Worm (Caenorhabditis elegans) whole organism, young adult: Measurements from ENCODE around the gene Y46G5A.47.

Experiments
- D2030.7 ChIP-seq: fragments of 200-800 bp; sonication (Bioruptor generic); IDR thresholded peaks from 2 replicates; pipeline ENCODE4 v1.3.6; 2022; ENCODE audit warnings: missing genetic modification reagents, missing genetic modification characterization, missing compliant biosample characterization
- ccch-3 ChIP-seq: fragments of 200-800 bp; sonication (Bioruptor generic); optimal IDR thresholded peaks from 2 replicates; lab custom pipeline; 2018; ENCODE audit warnings: mild to moderate bottlenecking, missing genetic modification characterization, missing compliant biosample characterization
- mxl-1 ChIP-seq: sonication (generic microtip); optimal IDR thresholded peaks from 2 replicates; lab custom pipeline; 2016; ENCODE audit warnings: missing genetic modification characterization, missing compliant biosample characterization
- nfya-1 ChIP-seq: sonication (generic microtip); optimal IDR thresholded peaks from 2 replicates; lab custom pipeline; 2017; ENCODE audit warnings: antibody characterized with exemption, missing compliant biosample characterization, missing genetic modification characterization, borderline replicate concordance; ENCODE audit not compliant: insufficient read depth
- snpc-4 ChIP-seq, 5 experiments: fragments of 150-350 bp in 1 of 5; sonication (generic microtip) in 4 of 5; optimal IDR thresholded peaks; 2 replicates each; lab custom pipeline; 2014 to 2018; ENCODE audit warnings: missing genetic modification characterization in 5 of 5, missing biosample characterization in 3 of 5, antibody characterized with exemption in 2 of 5, mild to moderate bottlenecking in 2 of 5, missing compliant biosample characterization in 2 of 5, missing genotype in 2 of 5, moderate library complexity in 2 of 5, missing genetic modification reagents in 1 of 5
- xnd-1 ChIP-seq: sonication (generic microtip); optimal IDR thresholded peaks from 2 replicates; lab custom pipeline; 2016; ENCODE audit warnings: missing genotype, missing genetic modification reagents, missing genetic modification characterization, missing compliant biosample characterization

- TF ChIP-seq xnd-1 (tag; lab: Kevin White, UChicago): no peak
- no peak for TF ChIP-seq mxl-1 (tag; lab: Kevin White, UChicago)
- no peak for TF ChIP-seq snpc-4 (GFP tag; optimal IDR thresholded peaks at IDR 0.05; lab: Kevin White, UChicago)
- TF ChIP-seq snpc-4 (tag; optimal IDR thresholded peaks at IDR 0.05; lab: Kevin White, UChicago): no peak
- no peak for TF ChIP-seq D2030.7 (GFP tag; lab: Robert Waterston, UW)
- no peak for TF ChIP-seq ccch-3 (GFP tag; lab: Kevin White, UChicago)
- no peak for TF ChIP-seq nfya-1 (tag; lab: Kevin White, UChicago)
Observed at ce11 chrII:12764476-12764875, 40.6 kb downstream of the Y46G5A.47 start.
